Fruit fly (Drosophila melanogaster) whole organism, embryonic: Measurements from ENCODE around the gene net.

Experiments
- ATbp ChIP-seq: fragments of 200-800 bp; sonication (Bioruptor generic); optimal IDR thresholded peaks from 2 replicates; lab custom pipeline; 2017; ENCODE audit warnings: missing biosample characterization, mild to moderate bottlenecking, missing genetic modification characterization, missing genetic modification reagents
- Blimp-1 ChIP-seq: fragments of 200-800 bp; sonication (Bioruptor generic); optimal IDR thresholded peaks from 3 replicates; lab custom pipeline; 2018; ENCODE audit warnings: missing biosample characterization, missing genetic modification characterization, mild to moderate bottlenecking, moderate library complexity, missing genetic modification reagents
- CG12769 ChIP-seq: fragments of 200-800 bp; sonication (Bioruptor generic); optimal IDR thresholded peaks from 2 replicates; lab custom pipeline; 2019; ENCODE audit warnings: missing biosample characterization, mild to moderate bottlenecking, missing genetic modification characterization, moderate library complexity
- CG12942 ChIP-seq: fragments of 200-800 bp; sonication (Bioruptor generic); optimal IDR thresholded peaks from 3 replicates; lab custom pipeline; 2016; ENCODE audit warnings: missing biosample characterization, missing genetic modification characterization
- CG13424 ChIP-seq: fragments of 200-800 bp; sonication (Bioruptor generic); optimal IDR thresholded peaks from 2 replicates; lab custom pipeline; 2019; ENCODE audit warnings: missing biosample characterization, mild to moderate bottlenecking, missing genetic modification characterization, moderate library complexity
- CG13894 ChIP-seq: fragments of 200-800 bp; sonication (Bioruptor generic); optimal IDR thresholded peaks from 3 replicates; lab custom pipeline; 2018; ENCODE audit warnings: missing biosample characterization, mild to moderate bottlenecking, missing genetic modification characterization, moderate library complexity
- CG14050 ChIP-seq: fragments of 200-800 bp; sonication (Bioruptor generic); IDR thresholded peaks from 3 replicates; pipeline ENCODE4 v1.3.6; 2022; ENCODE audit warnings: missing biosample characterization, missing genetic modification characterization
- CG15601 ChIP-seq: fragments of 200-800 bp; sonication (Bioruptor generic); optimal IDR thresholded peaks from 3 replicates; lab custom pipeline; 2019; ENCODE audit warnings: missing biosample characterization, mild to moderate bottlenecking, missing genetic modification characterization, moderate library complexity
- CG17912 ChIP-seq: fragments of 200-800 bp; sonication (Bioruptor generic); optimal IDR thresholded peaks from 2 replicates; lab custom pipeline; 2018; ENCODE audit warnings: missing biosample characterization, mild to moderate bottlenecking, missing genetic modification characterization
- CG2199 ChIP-seq: fragments of 200-800 bp; sonication (Bioruptor generic); IDR thresholded peaks from 3 replicates; pipeline ENCODE4 v1.3.6; 2022; ENCODE audit warnings: missing biosample characterization, missing genetic modification characterization
- CG3163 ChIP-seq: fragments of 200-800 bp; sonication (Bioruptor generic); optimal IDR thresholded peaks from 3 replicates; lab custom pipeline; 2016; ENCODE audit warnings: missing biosample characterization, missing genetic modification characterization
- CG33213 ChIP-seq: fragments of 200-800 bp; sonication (Bioruptor generic); optimal IDR thresholded peaks from 3 replicates; lab custom pipeline; 2016; ENCODE audit warnings: missing biosample characterization, missing genetic modification characterization
- CG34224 ChIP-seq: fragments of 200-800 bp; sonication (Bioruptor generic); IDR thresholded peaks from 3 replicates; pipeline ENCODE4 v1.3.6; 2022; ENCODE audit warnings: missing biosample characterization, missing genetic modification characterization; ENCODE audit not compliant: partially characterized antibody
- CG34376 ChIP-seq: fragments of 200-800 bp; sonication (Bioruptor generic); optimal IDR thresholded peaks from 2 replicates; lab custom pipeline; 2018; ENCODE audit warnings: missing biosample characterization, mild to moderate bottlenecking, missing genetic modification characterization
- CG43689 ChIP-seq: fragments of 200-800 bp; sonication (Bioruptor generic); IDR thresholded peaks from 2 replicates; pipeline ENCODE4 v1.3.6; 2022; ENCODE audit warnings: missing biosample characterization, missing genetic modification characterization
- CG4424 ChIP-seq: fragments of 200-800 bp; sonication (Bioruptor generic); optimal IDR thresholded peaks from 3 replicates; lab custom pipeline; 2016; ENCODE audit warnings: missing biosample characterization, missing genetic modification characterization
- CG6813 ChIP-seq: fragments of 200-800 bp; sonication (Bioruptor generic); optimal IDR thresholded peaks from 2 replicates; lab custom pipeline; 2017; ENCODE audit warnings: missing biosample characterization, missing genetic modification characterization, mild to moderate bottlenecking, moderate library complexity, missing genetic modification reagents
- CG7372 ChIP-seq: fragments of 200-800 bp; sonication (Bioruptor generic); IDR thresholded peaks from 2 replicates; pipeline ENCODE4 v1.3.6; 2022; ENCODE audit warnings: missing biosample characterization, missing genetic modification characterization
- CG7745 ChIP-seq: fragments of 200-800 bp; sonication (Bioruptor generic); optimal IDR thresholded peaks from 2 replicates; lab custom pipeline; 2018; ENCODE audit warnings: missing biosample characterization, mild to moderate bottlenecking, missing genetic modification characterization, moderate library complexity
- E2f1 ChIP-seq: fragments of 200-800 bp; sonication (Bioruptor generic); IDR thresholded peaks from 2 replicates; pipeline ENCODE4 v1.3.6; 2022; ENCODE audit warnings: missing biosample characterization, missing genetic modification characterization
- HLHmδ ChIP-seq: fragments of 200-800 bp; sonication (Bioruptor generic); optimal IDR thresholded peaks from 2 replicates; lab custom pipeline; 2018; ENCODE audit warnings: missing biosample characterization, mild to moderate bottlenecking, missing genetic modification characterization, moderate library complexity
- Hand ChIP-seq: fragments of 200-800 bp; sonication (Bioruptor generic); optimal IDR thresholded peaks from 2 replicates; lab custom pipeline; 2017; ENCODE audit warnings: mild to moderate bottlenecking, missing biosample characterization, missing genetic modification reagents, missing genetic modification characterization
- HmgD ChIP-seq: fragments of 200-800 bp; sonication (Bioruptor generic); optimal IDR thresholded peaks from 3 replicates; lab custom pipeline; 2016; ENCODE audit warnings: missing biosample characterization, missing genetic modification characterization
- Kr ChIP-seq: fragments of 200-800 bp; sonication (Bioruptor generic); optimal IDR thresholded peaks from 2 replicates; lab custom pipeline; 2017; ENCODE audit warnings: missing biosample characterization, mild to moderate bottlenecking, missing genetic modification characterization
- MESR4 ChIP-seq: fragments of 200-800 bp; sonication (Bioruptor generic); optimal IDR thresholded peaks from 2 replicates; lab custom pipeline; 2018; ENCODE audit warnings: missing biosample characterization, mild to moderate bottlenecking, missing genetic modification characterization, moderate library complexity
- Myb ChIP-seq: fragments of 200-800 bp; sonication (Bioruptor generic); optimal IDR thresholded peaks from 2 replicates; lab custom pipeline; 2016; ENCODE audit warnings: missing biosample characterization, missing genetic modification characterization
- Ravus ChIP-seq: fragments of 200-800 bp; sonication (Bioruptor generic); IDR thresholded peaks from 2 replicates; pipeline ENCODE4 v1.3.6; 2022; ENCODE audit warnings: missing biosample characterization, missing genetic modification characterization
- Trl ChIP-seq, 3 experiments: fragments of >200 bp in 2 of 3; fragments of 200-800 bp in 1 of 3; sonication (Bioruptor generic) in 1 of 3; optimal IDR thresholded peaks; 2 replicates in 1 of 3; 3 replicates in 2 of 3; lab custom pipeline; 2016 to 2017; ENCODE audit warnings: missing biosample characterization in 1 of 3, missing genetic modification characterization in 1 of 3
- ase ChIP-seq: fragments of 200-800 bp; sonication (Bioruptor generic); IDR thresholded peaks from 3 replicates; pipeline ENCODE4 v1.3.6; 2022; ENCODE audit warnings: missing biosample characterization, missing genetic modification characterization
- btn ChIP-seq: fragments of 200-800 bp; sonication (Bioruptor generic); optimal IDR thresholded peaks from 2 replicates; lab custom pipeline; 2016; ENCODE audit warnings: missing biosample characterization, missing genetic modification characterization
- crp ChIP-seq, 2 experiments: fragments of 200-800 bp; sonication (Bioruptor generic); optimal IDR thresholded peaks; 2 replicates in 1 of 2; 3 replicates in 1 of 2; lab custom pipeline; 2017; ENCODE audit warnings: missing biosample characterization in 2 of 2, missing genetic modification characterization in 2 of 2, mild to moderate bottlenecking in 1 of 2, moderate library complexity in 1 of 2
- dysf ChIP-seq: fragments of 200-800 bp; sonication (Bioruptor generic); IDR thresholded peaks from 3 replicates; pipeline ENCODE4 v1.3.6; 2022; ENCODE audit warnings: missing biosample characterization, missing genetic modification characterization
- ewg ChIP-seq: fragments of 200-800 bp; sonication (Bioruptor generic); optimal IDR thresholded peaks from 3 replicates; lab custom pipeline; 2017; ENCODE audit warnings: mild to moderate bottlenecking, missing biosample characterization, missing genetic modification reagents, missing genetic modification characterization
- grau ChIP-seq: fragments of 200-800 bp; optimal IDR thresholded peaks from 3 replicates; lab custom pipeline; 2019; ENCODE audit warnings: missing biosample characterization, mild to moderate bottlenecking, missing genetic modification characterization, moderate library complexity
- gsb ChIP-seq: fragments of 200-800 bp; sonication (Bioruptor generic); IDR thresholded peaks from 2 replicates; pipeline ENCODE4 v1.3.6; 2022; ENCODE audit warnings: missing biosample characterization, missing genetic modification characterization
- hth ChIP-seq: fragments of >200 bp; optimal IDR thresholded peaks from 2 replicates; lab custom pipeline; 2017; ENCODE audit warnings: inconsistent platforms
- knrl ChIP-seq: fragments of 200-800 bp; sonication (Bioruptor generic); IDR thresholded peaks from 3 replicates; pipeline ENCODE4 v1.3.6; 2022; ENCODE audit warnings: missing biosample characterization, missing genetic modification characterization; ENCODE audit not compliant: partially characterized antibody
- mld ChIP-seq: fragments of 200-800 bp; sonication (Bioruptor generic); IDR thresholded peaks from 3 replicates; pipeline ENCODE4 v1.3.6; 2022; ENCODE audit warnings: missing biosample characterization, missing genetic modification characterization; ENCODE audit not compliant: partially characterized antibody
- odd ChIP-seq: fragments of 200-800 bp; sonication (Bioruptor generic); optimal IDR thresholded peaks from 2 replicates; lab custom pipeline; 2017; ENCODE audit warnings: missing biosample characterization, mild to moderate bottlenecking, missing genetic modification characterization
- peb ChIP-seq: fragments of 200-800 bp; sonication (Bioruptor generic); IDR thresholded peaks from 2 replicates; pipeline ENCODE4 v1.3.6; 2022; ENCODE audit warnings: missing biosample characterization, missing genetic modification characterization
- pita ChIP-seq: fragments of 200-800 bp; sonication (Bioruptor generic); optimal IDR thresholded peaks from 2 replicates; lab custom pipeline; 2017; ENCODE audit warnings: missing biosample characterization, mild to moderate bottlenecking, missing genetic modification characterization
- pros ChIP-seq: fragments of 200-800 bp; sonication (Bioruptor generic); optimal IDR thresholded peaks from 3 replicates; lab custom pipeline; 2019; ENCODE audit warnings: missing biosample characterization, mild to moderate bottlenecking, missing genetic modification characterization, moderate library complexity
- ranshi ChIP-seq: fragments of 200-800 bp; sonication (Bioruptor generic); IDR thresholded peaks from 2 replicates; pipeline ENCODE4 v1.3.6; 2022; ENCODE audit warnings: missing biosample characterization, missing genetic modification characterization
- schlank ChIP-seq: fragments of 200-800 bp; sonication (Bioruptor generic); optimal IDR thresholded peaks from 2 replicates; lab custom pipeline; 2018; ENCODE audit warnings: missing biosample characterization, mild to moderate bottlenecking, missing genetic modification characterization
- seq ChIP-seq: fragments of 200-800 bp; sonication (Bioruptor generic); IDR thresholded peaks from 2 replicates; pipeline ENCODE4 v1.3.6; 2022; ENCODE audit warnings: missing biosample characterization, missing genetic modification characterization
- sqz ChIP-seq: fragments of 200-800 bp; sonication (Bioruptor generic); optimal IDR thresholded peaks from 3 replicates; lab custom pipeline; 2018; ENCODE audit warnings: missing biosample characterization, mild to moderate bottlenecking, missing genetic modification characterization
- tap ChIP-seq: fragments of 200-800 bp; optimal IDR thresholded peaks from 3 replicates; lab custom pipeline; 2019; ENCODE audit warnings: missing biosample characterization, mild to moderate bottlenecking, missing genetic modification characterization, moderate library complexity
- unpg ChIP-seq: fragments of 200-800 bp; sonication (Bioruptor generic); optimal IDR thresholded peaks from 3 replicates; lab custom pipeline; 2018; ENCODE audit warnings: missing biosample characterization, mild to moderate bottlenecking, missing genetic modification characterization, moderate library complexity

net gene

dm6 chr2L:131466-132270, 44.5 kb upstream of the net start, which contains the start of gene Gs1 (continued):
- no peak for TF ChIP-seq CG7372 (GFP tag; lab: Robert Waterston, UW)
- no peak for TF ChIP-seq E2f1 (GFP tag; lab: Robert Waterston, UW)
- no peak for TF ChIP-seq gsb (GFP tag; lab: Robert Waterston, UW)
- TF ChIP-seq Kr (GFP tag; lab: Kevin White, UChicago): no peak
- peak; percentile 49 for TF ChIP-seq MESR4
- TF ChIP-seq tap (tag; lab: Kevin White, UChicago): peak; percentile 11
- peak; percentile 4 for TF ChIP-seq odd (GFP tag; lab: Kevin White, UChicago)
- peak; percentile 57 for TF ChIP-seq pros (GFP tag; lab: Kevin White, UChicago)
- no peak for TF ChIP-seq Myb
- TF ChIP-seq CG17912 (GFP tag; lab: Kevin White, UChicago): no peak
- no peak for TF ChIP-seq peb (GFP tag; lab: Robert Waterston, UW)
- TF ChIP-seq CG4424 (GFP tag; lab: Kevin White, UChicago): peak; percentile 11
- TF ChIP-seq CG34376: peak; percentile 85
- no peak for TF ChIP-seq CG15601 (tag; lab: Kevin White, UChicago)
- TF ChIP-seq CG7745 (tag; lab: Kevin White, UChicago): no peak
- no peak for TF ChIP-seq schlank (tag; lab: Kevin White, UChicago)
- peak; percentile 68; the same call in 2 of the 3 replicates for TF ChIP-seq CG34224 (GFP tag; lab: Robert Waterston, UW)
- TF ChIP-seq unpg: peak; percentile 47
- no peak for TF ChIP-seq CG3163 (GFP tag; lab: Kevin White, UChicago)
- no peak for TF ChIP-seq pita
- TF ChIP-seq HmgD (GFP tag; lab: Kevin White, UChicago): no peak
- TF ChIP-seq crp (GFP tag; optimal IDR thresholded peaks at IDR 0.05; lab: Kevin White, UChicago): no peak
- peak; percentile 15 for TF ChIP-seq Hand
- TF ChIP-seq CG13894 (tag; lab: Kevin White, UChicago): peak; percentile 67
- TF ChIP-seq CG2199 (GFP tag; lab: Robert Waterston, UW): peak; percentile 98
- no peak for TF ChIP-seq mld (GFP tag; lab: Robert Waterston, UW)
- peak; percentile 24 for TF ChIP-seq grau (tag; lab: Kevin White, UChicago)
- TF ChIP-seq CG43689 (GFP tag; lab: Robert Waterston, UW): peak; percentile 12; the same call in 1 of the 2 replicates
- TF ChIP-seq hth (lab: Kevin White, UChicago): no peak
- no peak for TF ChIP-seq CG12942
- peak; percentile 38 for TF ChIP-seq ATbp (GFP tag; lab: Kevin White, UChicago)
- TF ChIP-seq CG13424 (tag; lab: Kevin White, UChicago): no peak
- peak; percentile 87 for TF ChIP-seq Blimp-1
- no peak for TF ChIP-seq knrl
- peak; percentile 77 for TF ChIP-seq CG12769 (tag; lab: Kevin White, UChicago)
- peak; percentile 66 for TF ChIP-seq sqz (GFP tag; lab: Kevin White, UChicago)
- TF ChIP-seq Ravus (GFP tag; lab: Robert Waterston, UW): no peak
- no peak for TF ChIP-seq CG33213 (GFP tag; lab: Kevin White, UChicago)
- TF ChIP-seq CG6813 (GFP tag; lab: Kevin White, UChicago): peak; percentile 58
- TF ChIP-seq Trl (optimal IDR thresholded peaks at IDR 0.05; lab: Kevin White, UChicago): peak; percentile 87 to 89
- TF ChIP-seq Trl (GFP tag; optimal IDR thresholded peaks at IDR 0.05; lab: Kevin White, UChicago): peak; percentile 48
- TF ChIP-seq ranshi (GFP tag; lab: Robert Waterston, UW): no peak; the same call in 1 of the 2 replicates
- no peak for TF ChIP-seq CG14050 (GFP tag; lab: Robert Waterston, UW)
- peak; percentile 77 for TF ChIP-seq ewg (GFP tag; lab: Kevin White, UChicago)
- no peak for TF ChIP-seq btn (GFP tag; lab: Kevin White, UChicago)
- TF ChIP-seq HLHmδ (GFP tag; lab: Kevin White, UChicago): peak; percentile 30
- TF ChIP-seq dysf (GFP tag; lab: Robert Waterston, UW): peak; percentile 26; the same call in 1 of the 3 replicates
- no peak for TF ChIP-seq ase (GFP tag; lab: Robert Waterston, UW)
- TF ChIP-seq seq (GFP tag; lab: Robert Waterston, UW): peak; percentile 18; the same call in 1 of the 2 replicates
